Fruit fly (Drosophila melanogaster): ENCODE results near the gene Setd3.

The Setd3 gene

DNA sequence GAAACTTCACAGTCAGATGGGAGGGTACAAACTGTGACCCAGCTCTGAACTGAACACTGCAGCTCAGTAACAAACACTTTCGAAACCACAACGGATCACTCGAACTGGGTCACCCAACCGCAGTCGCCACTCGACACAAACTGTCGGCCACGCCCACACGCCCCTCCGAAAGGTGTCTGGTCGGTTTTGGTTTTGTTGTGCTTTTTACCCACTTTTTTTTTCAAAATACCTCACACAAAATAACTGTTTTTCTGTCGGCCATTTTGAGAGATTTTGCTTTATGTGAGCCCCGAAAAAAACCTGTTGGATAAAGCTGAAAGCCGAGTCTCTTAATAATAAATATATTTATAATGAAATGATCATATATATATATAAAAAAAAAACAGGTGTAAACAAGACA lies 22.7 kb upstream of the Setd3 start, which contains the start of gene ogre:
Gene ogre, minus strand, starts transcription at position 33 of the 400 bp plus-strand sequence.
- TF ChIP-seq CG7745 (tag; optimal IDR thresholded peaks at IDR 0.05) (no peak), CG7786 (GFP tag; optimal IDR thresholded peaks at IDR 0.05) (no peak), sima (GFP tag; optimal IDR thresholded peaks at IDR 0.05) (no peak), CG9609 (GFP tag; optimal IDR thresholded peaks at IDR 0.05) (no peak), CG32772 (GFP tag; IDR thresholded peaks at IDR 0.05) (no peak), p53 (GFP tag; optimal IDR thresholded peaks at IDR 0.05) (no peak), kni (GFP tag; optimal IDR thresholded peaks at IDR 0.05) (peak; percentile 46), tx (GFP tag; optimal IDR thresholded peaks at IDR 0.05) (no peak), hb (GFP tag; IDR thresholded peaks at IDR 0.05; ENCODE audit: partially characterized antibody) (no peak), CG17186 (GFP tag; optimal IDR thresholded peaks at IDR 0.05) (no peak), abd-A (tag; optimal IDR thresholded peaks at IDR 0.05) (peak; percentile 23), klu (GFP tag; IDR thresholded peaks at IDR 0.05) (no peak), chinmo (GFP tag; IDR thresholded peaks at IDR 0.05; ENCODE audit: partially characterized antibody) (0 out of 4 replicates have a peak, but pooled peaks have one; percentile 25), oc (tag; optimal IDR thresholded peaks at IDR 0.05) (peak; percentile 33), esg (GFP tag; conservative IDR thresholded peaks at IDR 0.05) (no peak), sim (GFP tag; IDR thresholded peaks at IDR 0.05) (no peak), CG31224 (GFP tag; IDR thresholded peaks at IDR 0.05) (no peak), sd (tag; optimal IDR thresholded peaks at IDR 0.05) (peak; percentile 43), Hr78 (GFP tag; optimal IDR thresholded peaks at IDR 0.05) (peak in 1 of 2 experiments; percentile 19), Dek (tag; optimal IDR thresholded peaks at IDR 0.05) (no peak), Chrac-16 (GFP tag; optimal IDR thresholded peaks at IDR 0.05) (no peak), CG10959 (GFP tag; IDR thresholded peaks at IDR 0.05) (no peak), sqz (GFP tag; optimal IDR thresholded peaks at IDR 0.05) (peak; percentile 71), gem (tag; optimal IDR thresholded peaks at IDR 0.05) (no peak), CG15479 (GFP tag; optimal IDR thresholded peaks at IDR 0.05) (no peak), CG6791 (GFP tag; IDR thresholded peaks at IDR 0.05; ENCODE audit: partially characterized antibody) (no peak), Blimp-1 (GFP tag; optimal IDR thresholded peaks at IDR 0.05) (peak; percentile 34), Awh (GFP tag; IDR thresholded peaks at IDR 0.05) (peak; percentile 43; the same call in 1 of the 2 replicates), zfh1 (GFP tag; IDR thresholded peaks at IDR 0.05) (no peak)

DNA sequence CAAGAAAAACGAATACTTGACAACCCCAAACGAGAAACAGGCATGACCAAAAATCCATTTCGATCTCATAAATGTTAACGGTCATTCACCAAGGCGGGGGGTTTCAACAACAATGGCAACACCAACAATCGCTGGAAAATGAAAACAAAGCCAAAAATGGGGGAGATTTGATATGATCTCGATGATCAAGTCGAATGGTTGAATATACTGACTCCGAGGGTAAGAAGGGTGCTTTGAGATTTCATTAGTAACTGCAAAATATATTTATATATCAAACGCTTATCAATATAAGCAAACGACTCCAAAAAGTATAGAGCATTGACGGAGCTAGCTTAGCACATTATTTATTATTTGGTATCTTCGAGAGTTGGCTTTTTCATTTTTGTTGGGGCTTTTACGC lies 21.6 kb upstream of the Setd3 start:
- TF ChIP-seq MBD-R2 (GFP tag; IDR thresholded peaks at IDR 0.05) (no peak), CG15696 (tag; optimal IDR thresholded peaks at IDR 0.05) (no peak), lab (GFP tag; optimal IDR thresholded peaks at IDR 0.05) (no peak), CG7357 (GFP tag; IDR thresholded peaks at IDR 0.05) (no peak), fu2 (GFP tag; optimal IDR thresholded peaks at IDR 0.05) (no peak), CG4282 (GFP tag; optimal IDR thresholded peaks at IDR 0.05) (no peak), NFAT (GFP tag; IDR thresholded peaks at IDR 0.05) (no peak), Atf-2 (GFP tag; optimal IDR thresholded peaks at IDR 0.05) (no peak), CG16779 (GFP tag; IDR thresholded peaks at IDR 0.05) (no peak), mirr (GFP tag; optimal IDR thresholded peaks at IDR 0.05) (no peak), ato (GFP tag; IDR thresholded peaks at IDR 0.05; ENCODE audit: partially characterized antibody) (no peak), Nf-YC (tag; optimal IDR thresholded peaks at IDR 0.05) (no peak), Usf (GFP tag; optimal IDR thresholded peaks at IDR 0.05) (no peak), phol (tag; optimal IDR thresholded peaks at IDR 0.05) (peak; percentile 1), kah (GFP tag; optimal IDR thresholded peaks at IDR 0.05) (no peak), CG8089 (GFP tag; optimal IDR thresholded peaks at IDR 0.05) (no peak), H2.0 (GFP tag; IDR thresholded peaks at IDR 0.05) (no peak), Sin3A (optimal IDR thresholded peaks at IDR 0.05) (no peak), abd-A (tag; optimal IDR thresholded peaks at IDR 0.05) (peak; percentile 80), ap (GFP tag; IDR thresholded peaks at IDR 0.05) (no peak), tup (GFP tag; optimal IDR thresholded peaks at IDR 0.05) (no peak), ind (GFP tag; optimal IDR thresholded peaks at IDR 0.05) (peak; percentile 10), cato (GFP tag; optimal IDR thresholded peaks at IDR 0.05; ENCODE audit: borderline replicate concordance) (no peak), lilli (GFP tag; optimal IDR thresholded peaks at IDR 0.05) (peak; percentile 19)
